Fruit fly (Drosophila melanogaster): Measurements from ENCODE around the gene Asciz.

The Asciz gene

DNA sequence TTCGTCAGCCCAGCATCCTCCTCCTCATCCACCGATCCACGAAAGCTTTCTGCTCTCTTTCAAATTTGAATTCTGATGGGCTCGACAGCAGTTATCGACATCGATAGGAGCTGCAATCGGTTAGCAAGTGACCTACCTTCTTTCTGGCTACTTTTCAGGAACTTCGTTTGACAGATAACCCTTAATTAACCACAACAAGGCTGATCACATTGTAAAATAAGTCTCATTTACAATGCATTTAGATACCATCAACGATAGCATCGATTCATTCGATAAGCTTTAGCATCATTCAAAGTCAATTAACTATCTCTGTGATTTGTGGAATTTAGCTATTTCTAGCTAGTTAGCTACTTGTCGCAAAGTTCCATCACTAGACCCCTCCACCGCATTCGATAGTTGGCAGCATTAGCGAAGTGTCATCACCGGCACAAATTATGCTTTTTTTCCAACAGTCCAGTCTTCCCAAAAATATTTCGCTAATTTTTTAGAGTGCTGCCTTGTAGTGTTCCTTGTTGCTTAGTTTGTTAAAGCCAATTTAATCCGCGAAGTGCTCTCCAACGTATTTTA is 12.6 kb upstream of the Asciz start, which contains the start of the genes MnM and Girdin (continued):
- TF ChIP-seq Optix (GFP tag; IDR thresholded peaks at IDR 0.05) (no peak), psq (GFP tag; optimal IDR thresholded peaks at IDR 0.05) (no peak), CG12744 (GFP tag; optimal IDR thresholded peaks at IDR 0.05) (peak; percentile 25), CG11247 (GFP tag; IDR thresholded peaks at IDR 0.05) (peak; percentile 34; the same call in 1 of the 2 replicates), CG4730 (GFP tag; IDR thresholded peaks at IDR 0.05) (0 out of 2 replicates have a peak, but pooled peaks have one; percentile 11), CG8359 (GFP tag; optimal IDR thresholded peaks at IDR 0.05; ENCODE audit: borderline replicate concordance) (no peak), exex (tag; optimal IDR thresholded peaks at IDR 0.05) (no peak), CG2116 (GFP tag; optimal IDR thresholded peaks at IDR 0.05) (peak; percentile 85), peb (GFP tag; IDR thresholded peaks at IDR 0.05) (0 out of 2 replicates have a peak, but pooled peaks have one; percentile 30), bab2 (GFP tag; optimal IDR thresholded peaks at IDR 0.05) (peak; percentile 73), CG7556 (GFP tag; optimal IDR thresholded peaks at IDR 0.05) (no peak), PHDP (tag; optimal IDR thresholded peaks at IDR 0.05) (no peak), row (GFP tag; IDR thresholded peaks at IDR 0.05) (peak; percentile 92), Mes4 (GFP tag; optimal IDR thresholded peaks at IDR 0.05) (peak; percentile 50), CoRest (tag; optimal IDR thresholded peaks at IDR 0.05) (peak; percentile 81), CG34376 (GFP tag; optimal IDR thresholded peaks at IDR 0.05) (peak; percentile 58), cas (GFP tag; IDR thresholded peaks at IDR 0.05) (0 out of 2 replicates have a peak, but pooled peaks have one; percentile 19), CG3163 (GFP tag; optimal IDR thresholded peaks at IDR 0.05) (peak; percentile 77), sc (optimal IDR thresholded peaks at IDR 0.05) (no peak), sc (GFP tag; optimal IDR thresholded peaks at IDR 0.05) (no peak), HLHmδ (GFP tag; optimal IDR thresholded peaks at IDR 0.05) (no peak), Xbp1 (GFP tag; optimal IDR thresholded peaks at IDR 0.05) (peak; percentile 79), slp2 (GFP tag; optimal IDR thresholded peaks at IDR 0.05) (peak; percentile 51), wdn (GFP tag; IDR thresholded peaks at IDR 0.05) (no peak), CkIIα-i1 (GFP tag; IDR thresholded peaks at IDR 0.05) (no peak), CG6791 (GFP tag; IDR thresholded peaks at IDR 0.05; ENCODE audit: partially characterized antibody) (peak; percentile 69; the same call in 1 of the 3 replicates), unc-4 (GFP tag; IDR thresholded peaks at IDR 0.05; ENCODE audit: partially characterized antibody) (peak; percentile 87), CG7372 (GFP tag; IDR thresholded peaks at IDR 0.05) (0 out of 2 replicates have a peak, but pooled peaks have one; percentile 11), zfh2 (GFP tag; optimal IDR thresholded peaks at IDR 0.05) (peak; percentile 91), stwl (tag; optimal IDR thresholded peaks at IDR 0.05) (peak; percentile 33), dan (GFP tag; IDR thresholded peaks at IDR 0.05) (no peak), org-1 (GFP tag; optimal IDR thresholded peaks at IDR 0.05) (peak; percentile 12), CG9727 (GFP tag; optimal IDR thresholded peaks at IDR 0.05) (peak; percentile 46), CG4617 (GFP tag; optimal IDR thresholded peaks at IDR 0.05; ENCODE audit: borderline replicate concordance) (peak; percentile 84), Doc3 (GFP tag; IDR thresholded peaks at IDR 0.05; ENCODE audit: partially characterized antibody) (peak; percentile 82), CG18262 (tag; optimal IDR thresholded peaks at IDR 0.05) (no peak), D19A (tag; optimal IDR thresholded peaks at IDR 0.05) (no peak), CG33213 (GFP tag; optimal IDR thresholded peaks at IDR 0.05) (peak; percentile 64), bowl (GFP tag; IDR thresholded peaks at IDR 0.05) (no peak), rib (GFP tag; IDR thresholded peaks at IDR 0.05) (no peak), CG3838 (GFP tag; optimal IDR thresholded peaks at IDR 0.05) (no peak), Lhr (GFP tag; optimal IDR thresholded peaks at IDR 0.05) (peak; percentile 72), CG16815 (GFP tag; optimal IDR thresholded peaks at IDR 0.05) (peak; percentile 4), CG13894 (tag; optimal IDR thresholded peaks at IDR 0.05) (no peak), Bgb (GFP tag; IDR thresholded peaks at IDR 0.05; ENCODE audit: partially characterized antibody) (peak; percentile 74), disco-r (GFP tag; optimal IDR thresholded peaks at IDR 0.05) (peak; percentile 44), CG12299 (tag; optimal IDR thresholded peaks at IDR 0.05) (no peak), CG31441 (GFP tag; IDR thresholded peaks at IDR 0.05) (no peak), lbe (GFP tag; optimal IDR thresholded peaks at IDR 0.05) (no peak), Chrac-16 (GFP tag; optimal IDR thresholded peaks at IDR 0.05) (peak; percentile 61)
